Fruit fly (Drosophila melanogaster) whole organism, embryonic: ENCODE results near the gene PCNA2.

Source experiments
- CG10462 ChIP-seq: fragments of 200-800 bp; sonication (Bioruptor generic); optimal IDR thresholded peaks from 2 replicates; lab custom pipeline; 2016; ENCODE audit warnings: missing biosample characterization, missing genetic modification characterization
- CG10654 ChIP-seq: fragments of 200-800 bp; sonication (Bioruptor generic); optimal IDR thresholded peaks from 2 replicates; lab custom pipeline; 2016; ENCODE audit warnings: missing biosample characterization, missing genetic modification characterization
- CG11696 ChIP-seq: fragments of 200-800 bp; sonication (Bioruptor generic); IDR thresholded peaks from 2 replicates; pipeline ENCODE4 v1.3.6; 2022; ENCODE audit warnings: missing biosample characterization, missing genetic modification characterization
- CG11723 ChIP-seq: fragments of 200-800 bp; sonication (Bioruptor generic); optimal IDR thresholded peaks from 2 replicates; lab custom pipeline; 2017; ENCODE audit warnings: missing biosample characterization, mild to moderate bottlenecking, missing genetic modification characterization
- CG13123 ChIP-seq: fragments of 200-800 bp; sonication (Bioruptor generic); optimal IDR thresholded peaks from 2 replicates; lab custom pipeline; 2016; ENCODE audit warnings: missing biosample characterization, missing genetic modification characterization
- CG13424 ChIP-seq: fragments of 200-800 bp; sonication (Bioruptor generic); optimal IDR thresholded peaks from 2 replicates; lab custom pipeline; 2019; ENCODE audit warnings: missing biosample characterization, mild to moderate bottlenecking, missing genetic modification characterization, moderate library complexity
- CG14710 ChIP-seq: fragments of 200-800 bp; sonication (Bioruptor generic); optimal IDR thresholded peaks from 3 replicates; lab custom pipeline; 2019; ENCODE audit warnings: missing biosample characterization, mild to moderate bottlenecking, missing genetic modification characterization, moderate library complexity
- CG1529 ChIP-seq: fragments of 200-800 bp; sonication (Bioruptor generic); optimal IDR thresholded peaks from 3 replicates; lab custom pipeline; 2018; ENCODE audit warnings: missing biosample characterization, missing genetic modification characterization
- CG15514 ChIP-seq: fragments of 200-800 bp; sonication (Bioruptor generic); optimal IDR thresholded peaks from 3 replicates; lab custom pipeline; 2017; ENCODE audit warnings: missing biosample characterization, missing genetic modification characterization, mild to moderate bottlenecking, moderate library complexity, missing genetic modification reagents
- CG1603 ChIP-seq: fragments of 200-800 bp; sonication (Bioruptor generic); optimal IDR thresholded peaks from 2 replicates; lab custom pipeline; 2019; ENCODE audit warnings: missing biosample characterization, mild to moderate bottlenecking, missing genetic modification characterization, moderate library complexity
- CG17361 ChIP-seq: fragments of 200-800 bp; sonication (Bioruptor generic); IDR thresholded peaks from 3 replicates; pipeline ENCODE4 v1.3.6; 2022; ENCODE audit warnings: missing biosample characterization, missing genetic modification characterization
- CG1832 ChIP-seq: fragments of 200-800 bp; sonication (Bioruptor generic); optimal IDR thresholded peaks from 2 replicates; lab custom pipeline; 2017; ENCODE audit warnings: missing biosample characterization, mild to moderate bottlenecking, missing genetic modification characterization, inconsistent platforms
- CG30403 ChIP-seq: fragments of 200-800 bp; sonication (Bioruptor generic); optimal IDR thresholded peaks from 3 replicates; lab custom pipeline; 2016; ENCODE audit warnings: missing biosample characterization, missing genetic modification characterization
- CG31441 ChIP-seq: fragments of 200-800 bp; sonication (Bioruptor generic); IDR thresholded peaks from 2 replicates; pipeline ENCODE4 v1.3.6; 2022; ENCODE audit warnings: missing biosample characterization, missing genetic modification characterization
- CG32532 ChIP-seq: fragments of 200-800 bp; sonication (Bioruptor generic); IDR thresholded peaks from 2 replicates; pipeline ENCODE4 v1.3.6; 2022; ENCODE audit warnings: missing biosample characterization, missing genetic modification characterization
- CG32767 ChIP-seq: fragments of 200-800 bp; sonication (Bioruptor generic); IDR thresholded peaks from 2 replicates; pipeline ENCODE4 v1.3.6; 2022; ENCODE audit warnings: missing biosample characterization, missing genetic modification characterization
- CG5180 ChIP-seq: fragments of 200-800 bp; sonication (Bioruptor generic); optimal IDR thresholded peaks from 3 replicates; lab custom pipeline; 2017; ENCODE audit warnings: missing biosample characterization, missing genetic modification characterization, mild to moderate bottlenecking, moderate library complexity, missing genetic modification reagents
- CG7271 ChIP-seq: fragments of 200-800 bp; sonication (Bioruptor generic); optimal IDR thresholded peaks from 2 replicates; lab custom pipeline; 2018; ENCODE audit warnings: missing biosample characterization, mild to moderate bottlenecking, missing genetic modification characterization, moderate library complexity
- CG8924 ChIP-seq: fragments of 200-800 bp; optimal IDR thresholded peaks from 3 replicates; lab custom pipeline; 2019; ENCODE audit warnings: missing biosample characterization, mild to moderate bottlenecking, missing genetic modification characterization, moderate library complexity
- CkIIα-i1 ChIP-seq: fragments of 200-800 bp; sonication (Bioruptor generic); IDR thresholded peaks from 2 replicates; pipeline ENCODE4 v1.3.6; 2022; ENCODE audit warnings: missing biosample characterization, missing genetic modification characterization
- CrebB ChIP-seq: fragments of 200-800 bp; sonication (Bioruptor generic); optimal IDR thresholded peaks from 3 replicates; lab custom pipeline; 2018; ENCODE audit warnings: missing biosample characterization, mild to moderate bottlenecking, missing genetic modification characterization
- Dad ChIP-seq: fragments of 200-800 bp; sonication (Bioruptor generic); optimal IDR thresholded peaks from 3 replicates; lab custom pipeline; 2016; ENCODE audit warnings: missing biosample characterization, missing genetic modification characterization
- Dref ChIP-seq: fragments of 200-800 bp; sonication (Bioruptor generic); IDR thresholded peaks from 2 replicates; pipeline ENCODE4 v1.3.6; 2022; ENCODE audit warnings: missing biosample characterization, missing genetic modification characterization
- E2f1 ChIP-seq: fragments of 200-800 bp; sonication (Bioruptor generic); IDR thresholded peaks from 2 replicates; pipeline ENCODE4 v1.3.6; 2022; ENCODE audit warnings: missing biosample characterization, missing genetic modification characterization
- Hmx ChIP-seq: fragments of 200-800 bp; sonication (Bioruptor generic); optimal IDR thresholded peaks from 2 replicates; lab custom pipeline; 2016; ENCODE audit warnings: missing biosample characterization, missing genetic modification characterization
- Kr ChIP-seq: fragments of 200-800 bp; sonication (Bioruptor generic); optimal IDR thresholded peaks from 2 replicates; lab custom pipeline; 2017; ENCODE audit warnings: missing biosample characterization, mild to moderate bottlenecking, missing genetic modification characterization
- Mes4 ChIP-seq: fragments of 200-800 bp; sonication (Bioruptor generic); optimal IDR thresholded peaks from 2 replicates; lab custom pipeline; 2016; ENCODE audit warnings: missing biosample characterization, missing genetic modification characterization
- NFAT ChIP-seq: fragments of 200-800 bp; sonication (Bioruptor generic); IDR thresholded peaks from 2 replicates; pipeline ENCODE4 v1.3.6; 2022; ENCODE audit warnings: missing biosample characterization, missing genetic modification characterization
- Neu2 ChIP-seq: fragments of 200-800 bp; sonication (Bioruptor generic); optimal IDR thresholded peaks from 3 replicates; lab custom pipeline; 2016; ENCODE audit warnings: missing biosample characterization, missing genetic modification characterization, borderline replicate concordance
- Six4 ChIP-seq: fragments of 200-800 bp; sonication (Bioruptor generic); optimal IDR thresholded peaks from 2 replicates; lab custom pipeline; 2016; ENCODE audit warnings: missing biosample characterization, missing genetic modification characterization
- az2 ChIP-seq: fragments of 200-800 bp; sonication (Bioruptor generic); optimal IDR thresholded peaks from 3 replicates; lab custom pipeline; 2016; ENCODE audit warnings: missing biosample characterization, missing genetic modification characterization
- chinmo ChIP-seq: fragments of 200-800 bp; sonication (Bioruptor generic); IDR thresholded peaks from 4 replicates; pipeline ENCODE4 v1.3.6; 2022; ENCODE audit warnings: missing biosample characterization, missing genetic modification characterization; ENCODE audit not compliant: partially characterized antibody
- crol ChIP-seq: fragments of 200-800 bp; sonication (Bioruptor generic); IDR thresholded peaks from 2 replicates; pipeline ENCODE4 v1.3.6; 2022; ENCODE audit warnings: missing biosample characterization, missing genetic modification characterization
- cwo ChIP-seq: fragments of 200-800 bp; sonication (Bioruptor generic); optimal IDR thresholded peaks from 3 replicates; lab custom pipeline; 2017; ENCODE audit warnings: missing biosample characterization, missing genetic modification characterization, mild to moderate bottlenecking, moderate library complexity, missing genetic modification reagents
- danr ChIP-seq: fragments of 200-800 bp; sonication (Bioruptor generic); IDR thresholded peaks from 2 replicates; pipeline ENCODE4 v1.3.6; 2022; ENCODE audit warnings: missing biosample characterization, missing genetic modification characterization
- dpn ChIP-seq, 2 experiments: fragments of 200-800 bp; sonication (Bioruptor generic); optimal IDR thresholded peaks; 3 replicates each; lab custom pipeline; 2016; ENCODE audit warnings: missing biosample characterization in 2 of 2, missing genetic modification characterization in 2 of 2
- gem ChIP-seq: fragments of 200-800 bp; sonication (Bioruptor generic); optimal IDR thresholded peaks from 2 replicates; lab custom pipeline; 2019; ENCODE audit warnings: missing biosample characterization, mild to moderate bottlenecking, missing genetic modification characterization, moderate library complexity
- ham ChIP-seq: fragments of 200-800 bp; sonication (Bioruptor generic); IDR thresholded peaks from 2 replicates; pipeline ENCODE4 v1.3.6; 2022; ENCODE audit warnings: missing biosample characterization, missing genetic modification characterization
- her ChIP-seq: fragments of 200-800 bp; sonication (Bioruptor generic); optimal IDR thresholded peaks from 2 replicates; lab custom pipeline; 2016; ENCODE audit warnings: missing biosample characterization, missing genetic modification characterization
- hkb ChIP-seq, 2 experiments: fragments of 200-800 bp in 1 of 2; fragments of >200 bp in 1 of 2; sonication (Bioruptor generic) in 1 of 2; IDR thresholded peaks in 1 of 2; optimal IDR thresholded peaks in 1 of 2; 2 replicates each; pipeline versions ENCODE4 v1.3.6 to Lab custom; 2017 to 2022; ENCODE audit warnings: missing biosample characterization in 1 of 2, missing genetic modification characterization in 1 of 2
- insv ChIP-seq, 2 experiments: fragments of 200-800 bp; sonication (Bioruptor generic); optimal IDR thresholded peaks; 3 replicates each; lab custom pipeline; 2016 to 2018; ENCODE audit warnings: missing biosample characterization in 2 of 2, missing genetic modification characterization in 2 of 2
- kah ChIP-seq: fragments of 200-800 bp; sonication (Bioruptor generic); optimal IDR thresholded peaks from 2 replicates; lab custom pipeline; 2018; ENCODE audit warnings: missing biosample characterization, mild to moderate bottlenecking, missing genetic modification characterization
- klu ChIP-seq: fragments of 200-800 bp; sonication (Bioruptor generic); IDR thresholded peaks from 2 replicates; pipeline ENCODE4 v1.3.6; 2022; ENCODE audit warnings: missing biosample characterization, missing genetic modification characterization
- lov ChIP-seq, 2 experiments: fragments of 200-800 bp in 1 of 2; fragments of >200 bp in 1 of 2; sonication (Bioruptor generic) in 1 of 2; IDR thresholded peaks in 1 of 2; optimal IDR thresholded peaks in 1 of 2; 2 replicates in 1 of 2; 3 replicates in 1 of 2; pipeline versions ENCODE4 v1.3.6 to Lab custom; 2017 to 2022; ENCODE audit warnings: missing biosample characterization in 1 of 2, missing genetic modification characterization in 1 of 2
- mirr ChIP-seq: fragments of 200-800 bp; sonication (Bioruptor generic); optimal IDR thresholded peaks from 3 replicates; lab custom pipeline; 2018; ENCODE audit warnings: missing biosample characterization, mild to moderate bottlenecking, missing genetic modification characterization
- pita ChIP-seq: fragments of 200-800 bp; sonication (Bioruptor generic); optimal IDR thresholded peaks from 2 replicates; lab custom pipeline; 2017; ENCODE audit warnings: missing biosample characterization, mild to moderate bottlenecking, missing genetic modification characterization
- sens-2 ChIP-seq: fragments of 200-800 bp; sonication (Bioruptor generic); IDR thresholded peaks from 2 replicates; pipeline ENCODE4 v1.3.6; 2022; ENCODE audit warnings: missing biosample characterization, missing genetic modification characterization
- ssp ChIP-seq: fragments of 200-800 bp; sonication (Bioruptor generic); IDR thresholded peaks from 2 replicates; pipeline ENCODE4 v1.3.6; 2022; ENCODE audit warnings: missing biosample characterization, missing genetic modification characterization
- unc-4 ChIP-seq: fragments of 200-800 bp; sonication (Bioruptor generic); IDR thresholded peaks from 2 replicates; pipeline ENCODE4 v1.3.6; 2022; ENCODE audit warnings: missing biosample characterization, missing genetic modification characterization; ENCODE audit not compliant: partially characterized antibody
- vvl ChIP-seq: fragments of 200-800 bp; sonication (Bioruptor generic); IDR thresholded peaks from 2 replicates; pipeline ENCODE4 v1.3.6; 2022; ENCODE audit warnings: missing biosample characterization, missing genetic modification characterization

Gene PCNA2

DNA sequence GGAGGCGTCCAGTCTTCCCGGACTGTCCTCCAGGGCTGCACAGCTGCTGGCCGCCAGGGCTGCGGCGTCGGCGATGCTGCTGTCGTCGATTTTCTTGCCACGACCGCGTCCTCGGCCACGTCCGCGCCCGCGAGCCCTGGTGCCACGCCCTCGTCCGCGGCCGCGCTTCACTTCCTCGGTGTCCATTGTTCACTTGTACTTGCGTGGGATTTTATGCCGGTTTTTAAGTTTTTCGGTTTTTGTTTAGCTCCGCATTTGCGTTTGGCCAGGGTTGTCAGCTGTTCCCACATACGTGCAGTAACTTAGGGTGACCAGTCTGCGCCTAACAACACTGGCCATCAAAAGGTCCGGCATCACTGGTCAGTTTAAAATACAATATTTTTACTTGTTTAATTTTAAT is 1.6 kb downstream of the PCNA2 start, which contains the start of gene Hakai (continued):
- no peak for TF ChIP-seq Kr
- TF ChIP-seq CrebB (tag; lab: Kevin White, UChicago): no peak
- peak; percentile 1 for TF ChIP-seq CG11723 (GFP tag; lab: Kevin White, UChicago)
- TF ChIP-seq Dref (GFP tag; lab: Robert Waterston, UW): peak; percentile 48
- peak; percentile 60 for TF ChIP-seq CG14710
- peak; percentile 50 for TF ChIP-seq CG13123
- peak; percentile 42 for TF ChIP-seq CG7271
- peak; percentile 72 for TF ChIP-seq NFAT (GFP tag; lab: Robert Waterston, UW)
- peak; percentile 53 for TF ChIP-seq CG10654 (GFP tag; lab: Kevin White, UChicago)
- no peak for TF ChIP-seq sens-2 (GFP tag; lab: Robert Waterston, UW)
- no peak for TF ChIP-seq insv (GFP tag; optimal IDR thresholded peaks at IDR 0.05; lab: Kevin White, UChicago)
- TF ChIP-seq hkb (optimal IDR thresholded peaks at IDR 0.05; lab: Kevin White, UChicago): no peak
- peak; percentile 58 for TF ChIP-seq hkb (GFP tag; IDR thresholded peaks at IDR 0.05; lab: Robert Waterston, UW)
- TF ChIP-seq kah (GFP tag; lab: Kevin White, UChicago): peak; percentile 5
- TF ChIP-seq Hmx (GFP tag; lab: Kevin White, UChicago): no peak
- TF ChIP-seq CG32767 (GFP tag; lab: Robert Waterston, UW): no peak
- TF ChIP-seq unc-4 (GFP tag; lab: Robert Waterston, UW): peak; percentile 54
- peak; percentile 65 to 73 for TF ChIP-seq dpn (GFP tag; optimal IDR thresholded peaks at IDR 0.05; lab: Kevin White, UChicago)
- peak; percentile 36 for TF ChIP-seq gem
- TF ChIP-seq CG30403 (GFP tag; lab: Kevin White, UChicago): peak; percentile 77
- peak; percentile 68 for TF ChIP-seq vvl (GFP tag; lab: Robert Waterston, UW)
- TF ChIP-seq danr (GFP tag; lab: Robert Waterston, UW): peak; percentile 43; the same call in 1 of the 2 replicates
- peak; percentile 45 for TF ChIP-seq CG1603
- 0 out of 2 replicates have a peak, but pooled peaks have one; percentile 11 for TF ChIP-seq crol (GFP tag; lab: Robert Waterston, UW)
- no peak for TF ChIP-seq ham (GFP tag; lab: Robert Waterston, UW)
- TF ChIP-seq CkIIα-i1: no peak
- peak; percentile 8 for TF ChIP-seq Neu2
- TF ChIP-seq az2: peak; percentile 51
- TF ChIP-seq CG1832 (GFP tag; lab: Kevin White, UChicago): peak; percentile 13
- peak; percentile 69 for TF ChIP-seq CG17361 (GFP tag; lab: Robert Waterston, UW)
- TF ChIP-seq Six4: peak; percentile 73
- TF ChIP-seq Mes4 (GFP tag; lab: Kevin White, UChicago): peak; percentile 56
- peak; percentile 64 for TF ChIP-seq Dad (GFP tag; lab: Kevin White, UChicago)
- peak; percentile 57 for TF ChIP-seq ssp (GFP tag; lab: Robert Waterston, UW)
- TF ChIP-seq CG32532 (GFP tag; lab: Robert Waterston, UW): peak; percentile 63
- no peak for TF ChIP-seq cwo
- TF ChIP-seq CG5180: no peak
- peak; percentile 10 for TF ChIP-seq CG8924
- TF ChIP-seq CG1529 (GFP tag; lab: Kevin White, UChicago): no peak
- no peak for TF ChIP-seq chinmo (GFP tag; lab: Robert Waterston, UW)
- no peak for TF ChIP-seq pita (GFP tag; lab: Kevin White, UChicago)
- TF ChIP-seq her: peak; percentile 58
- TF ChIP-seq CG31441 (GFP tag; lab: Robert Waterston, UW): peak; percentile 25; the same call in 1 of the 2 replicates
- 0 out of 2 replicates have a peak, but pooled peaks have one; percentile 31 for TF ChIP-seq E2f1 (GFP tag; lab: Robert Waterston, UW)
- TF ChIP-seq CG10462 (GFP tag; lab: Kevin White, UChicago): no peak
- TF ChIP-seq mirr: no peak
- TF ChIP-seq CG11696 (GFP tag; lab: Robert Waterston, UW): no peak
- TF ChIP-seq klu: no peak
- peak; percentile 51 for TF ChIP-seq CG13424 (tag; lab: Kevin White, UChicago)
- peak; percentile 97 for TF ChIP-seq CG15514 (GFP tag; lab: Kevin White, UChicago)
- no peak for TF ChIP-seq lov (optimal IDR thresholded peaks at IDR 0.05; lab: Kevin White, UChicago)
- TF ChIP-seq lov (GFP tag; IDR thresholded peaks at IDR 0.05; lab: Robert Waterston, UW): no peak
